Fruit fly (Drosophila melanogaster) whole organism, prepupa: Measurements from ENCODE around the gene CG34253.

Experiments
- Blimp-1 ChIP-seq: fragments of 200-800 bp; sonication (Bioruptor generic); optimal IDR thresholded peaks from 3 replicates; lab custom pipeline; 2017; ENCODE audit warnings: missing biosample characterization, missing genetic modification characterization, mild to moderate bottlenecking, moderate library complexity, missing genetic modification reagents
- CG10631 ChIP-seq: fragments of 200-800 bp; sonication (Bioruptor generic); optimal IDR thresholded peaks from 2 replicates; lab custom pipeline; 2016; ENCODE audit warnings: missing biosample characterization, missing genetic modification characterization
- CG10669 ChIP-seq: fragments of 200-800 bp; sonication (Bioruptor generic); optimal IDR thresholded peaks from 3 replicates; lab custom pipeline; 2018; ENCODE audit warnings: missing biosample characterization, mild to moderate bottlenecking, missing genetic modification characterization, moderate library complexity
- CG11294 ChIP-seq: fragments of 200-800 bp; sonication (Bioruptor generic); IDR thresholded peaks from 2 replicates; pipeline ENCODE4 v1.3.6; 2022; ENCODE audit warnings: missing biosample characterization, missing genetic modification characterization
- CG11762 ChIP-seq: fragments of 200-800 bp; sonication (Bioruptor generic); optimal IDR thresholded peaks from 3 replicates; lab custom pipeline; 2016; ENCODE audit warnings: missing biosample characterization, missing genetic modification characterization; ENCODE audit not compliant: insufficient read depth
- CG11902 ChIP-seq: fragments of 200-800 bp; sonication (Bioruptor generic); optimal IDR thresholded peaks from 3 replicates; lab custom pipeline; 2016; ENCODE audit warnings: missing biosample characterization, missing genetic modification characterization
- CG15336 ChIP-seq: fragments of 200-800 bp; sonication (Bioruptor generic); IDR thresholded peaks from 2 replicates; pipeline ENCODE4 v1.3.6; 2022; ENCODE audit warnings: missing biosample characterization, missing genetic modification characterization
- CG1621 ChIP-seq: fragments of 200-800 bp; sonication (Bioruptor generic); optimal IDR thresholded peaks from 3 replicates; lab custom pipeline; 2018; ENCODE audit warnings: missing biosample characterization, mild to moderate bottlenecking, missing genetic modification characterization
- CG16779 ChIP-seq: fragments of 200-800 bp; sonication (Bioruptor generic); optimal IDR thresholded peaks from 3 replicates; lab custom pipeline; 2017; ENCODE audit warnings: missing biosample characterization, mild to moderate bottlenecking, missing genetic modification characterization
- CG3032 ChIP-seq: fragments of 200-800 bp; optimal IDR thresholded peaks from 2 replicates; lab custom pipeline; 2019; ENCODE audit warnings: missing biosample characterization, mild to moderate bottlenecking, missing genetic modification characterization, moderate library complexity
- CG31627 ChIP-seq: fragments of 200-800 bp; sonication (Bioruptor generic); optimal IDR thresholded peaks from 3 replicates; lab custom pipeline; 2016; ENCODE audit warnings: missing biosample characterization, missing genetic modification characterization
- CG3919 ChIP-seq: fragments of 200-800 bp; sonication (Bioruptor generic); optimal IDR thresholded peaks from 3 replicates; lab custom pipeline; 2016; ENCODE audit warnings: missing biosample characterization, missing genetic modification characterization
- CG4318 ChIP-seq: fragments of 200-800 bp; sonication (Bioruptor generic); optimal IDR thresholded peaks from 3 replicates; lab custom pipeline; 2017; ENCODE audit warnings: missing biosample characterization, mild to moderate bottlenecking, missing genetic modification characterization
- CG6163 ChIP-seq: fragments of 200-800 bp; sonication (Bioruptor generic); IDR thresholded peaks from 3 replicates; pipeline ENCODE4 v1.3.6; 2022; ENCODE audit warnings: missing biosample characterization, missing genetic modification characterization
- CG6276 ChIP-seq: fragments of 200-800 bp; sonication (Bioruptor generic); optimal IDR thresholded peaks from 2 replicates; lab custom pipeline; 2017; ENCODE audit warnings: missing biosample characterization, mild to moderate bottlenecking, missing genetic modification characterization
- CG6792 ChIP-seq: fragments of 200-800 bp; sonication (Bioruptor generic); optimal IDR thresholded peaks from 3 replicates; lab custom pipeline; 2016; ENCODE audit warnings: missing biosample characterization, missing genetic modification characterization
- CG6808 ChIP-seq: fragments of 200-800 bp; sonication (Bioruptor generic); optimal IDR thresholded peaks from 3 replicates; lab custom pipeline; 2017; ENCODE audit warnings: missing biosample characterization, missing genetic modification characterization, mild to moderate bottlenecking, moderate library complexity, missing genetic modification reagents
- CG6854 ChIP-seq: fragments of 200-800 bp; sonication (Bioruptor generic); optimal IDR thresholded peaks from 2 replicates; lab custom pipeline; 2017; ENCODE audit warnings: missing biosample characterization, mild to moderate bottlenecking, missing genetic modification characterization
- CG7368 ChIP-seq: fragments of 200-800 bp; sonication (Bioruptor generic); optimal IDR thresholded peaks from 3 replicates; lab custom pipeline; 2016; ENCODE audit warnings: missing biosample characterization, missing genetic modification characterization
- CG8319 ChIP-seq: fragments of 200-800 bp; sonication (Bioruptor generic); optimal IDR thresholded peaks from 3 replicates; lab custom pipeline; 2016; ENCODE audit warnings: missing biosample characterization, missing genetic modification characterization
- CG9139 ChIP-seq: fragments of 200-800 bp; sonication (Bioruptor generic); optimal IDR thresholded peaks from 3 replicates; lab custom pipeline; 2017; ENCODE audit warnings: missing biosample characterization, mild to moderate bottlenecking, missing genetic modification characterization
- Eip75B ChIP-seq: fragments of 200-800 bp; sonication (Bioruptor generic); optimal IDR thresholded peaks from 3 replicates; lab custom pipeline; 2016; ENCODE audit warnings: missing biosample characterization, missing genetic modification characterization
- Eip78C ChIP-seq: fragments of 200-800 bp; sonication (Bioruptor generic); peaks from one replicate; lab custom pipeline; 2016; ENCODE audit warnings: missing biosample characterization, missing genetic modification characterization
- Eip93F ChIP-seq: fragments of 200-800 bp; sonication (Bioruptor generic); optimal IDR thresholded peaks from 2 replicates; lab custom pipeline; 2016; ENCODE audit warnings: missing biosample characterization, mild to moderate bottlenecking, missing genetic modification characterization
- Ets21C ChIP-seq: fragments of 200-800 bp; sonication (Bioruptor generic); optimal IDR thresholded peaks from 3 replicates; lab custom pipeline; 2016; ENCODE audit warnings: missing biosample characterization, missing genetic modification characterization
- Ets96B ChIP-seq: fragments of 200-800 bp; optimal IDR thresholded peaks from 2 replicates; lab custom pipeline; 2019; ENCODE audit warnings: missing biosample characterization, mild to moderate bottlenecking, missing genetic modification characterization, moderate library complexity
- Gug ChIP-seq: fragments of 200-800 bp; sonication (Bioruptor generic); IDR thresholded peaks from 2 replicates; pipeline ENCODE4 v1.3.6; 2022; ENCODE audit warnings: missing biosample characterization, missing genetic modification characterization
- Hr38 ChIP-seq: sonication (Bioruptor generic); optimal IDR thresholded peaks from 2 replicates; lab custom pipeline; 2016; ENCODE audit warnings: missing biosample characterization, missing genetic modification characterization
- Hr39 ChIP-seq: fragments of 200-800 bp; sonication (Bioruptor generic); optimal IDR thresholded peaks from 2 replicates; lab custom pipeline; 2016; ENCODE audit warnings: missing biosample characterization, missing genetic modification characterization
- Hr4 ChIP-seq: fragments of 200-800 bp; sonication (Bioruptor generic); optimal IDR thresholded peaks from 3 replicates; lab custom pipeline; 2016; ENCODE audit warnings: missing biosample characterization, missing genetic modification characterization
- Lpt ChIP-seq: fragments of 200-800 bp; sonication (Bioruptor generic); optimal IDR thresholded peaks from 3 replicates; lab custom pipeline; 2016; ENCODE audit warnings: missing biosample characterization, missing genetic modification characterization
- Met ChIP-seq: fragments of 200-800 bp; sonication (Bioruptor generic); optimal IDR thresholded peaks from 3 replicates; lab custom pipeline; 2016; ENCODE audit warnings: missing biosample characterization, missing genetic modification characterization
- Smox ChIP-seq: fragments of 200-800 bp; sonication (Bioruptor generic); optimal IDR thresholded peaks from 3 replicates; lab custom pipeline; 2016; ENCODE audit warnings: missing biosample characterization, missing genetic modification characterization
- Sox102F ChIP-seq: fragments of 200-800 bp; sonication (Bioruptor generic); optimal IDR thresholded peaks from 2 replicates; lab custom pipeline; 2016; ENCODE audit warnings: missing biosample characterization, mild to moderate bottlenecking, missing genetic modification characterization
- Sox14 ChIP-seq: fragments of 200-800 bp; sonication (Bioruptor generic); optimal IDR thresholded peaks from 3 replicates; lab custom pipeline; 2016; ENCODE audit warnings: missing biosample characterization, missing genetic modification characterization
- achi ChIP-seq: fragments of 200-800 bp; sonication (Bioruptor generic); optimal IDR thresholded peaks from 3 replicates; lab custom pipeline; 2016; ENCODE audit warnings: missing biosample characterization, missing genetic modification characterization
- acj6 ChIP-seq: fragments of 200-800 bp; sonication (Bioruptor generic); optimal IDR thresholded peaks from 3 replicates; lab custom pipeline; 2016; ENCODE audit warnings: missing biosample characterization, missing genetic modification characterization
- dac ChIP-seq: fragments of 200-800 bp; sonication (Bioruptor generic); optimal IDR thresholded peaks from 2 replicates; lab custom pipeline; 2017; ENCODE audit warnings: missing biosample characterization, mild to moderate bottlenecking, missing genetic modification characterization
- dsx ChIP-seq: fragments of 200-800 bp; optimal IDR thresholded peaks from 3 replicates; lab custom pipeline; 2019; ENCODE audit warnings: missing biosample characterization, mild to moderate bottlenecking, missing genetic modification characterization, moderate library complexity; ENCODE audit not compliant: poor library complexity, severe bottlenecking
- eg ChIP-seq: fragments of 200-800 bp; sonication (Bioruptor generic); IDR thresholded peaks from 3 replicates; pipeline ENCODE4 v1.3.6; 2022; ENCODE audit warnings: missing biosample characterization, missing genetic modification characterization
- esn ChIP-seq: fragments of 200-800 bp; sonication (Bioruptor generic); optimal IDR thresholded peaks from 2 replicates; lab custom pipeline; 2016; ENCODE audit warnings: missing biosample characterization, mild to moderate bottlenecking, missing genetic modification characterization, moderate library complexity
- fd59A ChIP-seq: fragments of 200-800 bp; sonication (Bioruptor generic); optimal IDR thresholded peaks from 2 replicates; lab custom pipeline; 2017; ENCODE audit warnings: missing biosample characterization, mild to moderate bottlenecking, missing genetic modification characterization, missing genetic modification reagents
- fd85E ChIP-seq: fragments of 200-800 bp; sonication (Bioruptor generic); optimal IDR thresholded peaks from 3 replicates; lab custom pipeline; 2016; ENCODE audit warnings: missing biosample characterization, missing genetic modification characterization
- fkh ChIP-seq: fragments of 200-800 bp; sonication (Bioruptor generic); optimal IDR thresholded peaks from 3 replicates; lab custom pipeline; 2017; ENCODE audit warnings: missing biosample characterization, mild to moderate bottlenecking, missing genetic modification characterization, moderate library complexity
- net ChIP-seq: fragments of 200-800 bp; sonication (Bioruptor generic); optimal IDR thresholded peaks from 3 replicates; lab custom pipeline; 2016; ENCODE audit warnings: missing biosample characterization, missing genetic modification characterization
- pdm3 ChIP-seq: fragments of 200-800 bp; sonication (Bioruptor generic); optimal IDR thresholded peaks from 3 replicates; lab custom pipeline; 2016; ENCODE audit warnings: missing biosample characterization, missing genetic modification characterization
- spab ChIP-seq: fragments of 200-800 bp; sonication (Bioruptor generic); optimal IDR thresholded peaks from 2 replicates; lab custom pipeline; 2017; ENCODE audit warnings: missing biosample characterization, mild to moderate bottlenecking, missing genetic modification characterization, missing genetic modification reagents
- ss ChIP-seq, 2 experiments: fragments of 200-800 bp; sonication (Bioruptor generic); optimal IDR thresholded peaks; 2 replicates in 1 of 2; 3 replicates in 1 of 2; lab custom pipeline; 2017 to 2018; ENCODE audit warnings: mild to moderate bottlenecking in 2 of 2, missing biosample characterization in 2 of 2, missing genetic modification characterization in 2 of 2, moderate library complexity in 1 of 2
- topi ChIP-seq: fragments of 200-800 bp; sonication (Bioruptor generic); optimal IDR thresholded peaks from 3 replicates; lab custom pipeline; 2016; ENCODE audit warnings: missing biosample characterization, missing genetic modification characterization
- vri ChIP-seq: fragments of 200-800 bp; sonication (Bioruptor generic); optimal IDR thresholded peaks from 3 replicates; lab custom pipeline; 2016; ENCODE audit warnings: missing biosample characterization, mild to moderate bottlenecking, missing genetic modification characterization

Gene CG34253

DNA sequence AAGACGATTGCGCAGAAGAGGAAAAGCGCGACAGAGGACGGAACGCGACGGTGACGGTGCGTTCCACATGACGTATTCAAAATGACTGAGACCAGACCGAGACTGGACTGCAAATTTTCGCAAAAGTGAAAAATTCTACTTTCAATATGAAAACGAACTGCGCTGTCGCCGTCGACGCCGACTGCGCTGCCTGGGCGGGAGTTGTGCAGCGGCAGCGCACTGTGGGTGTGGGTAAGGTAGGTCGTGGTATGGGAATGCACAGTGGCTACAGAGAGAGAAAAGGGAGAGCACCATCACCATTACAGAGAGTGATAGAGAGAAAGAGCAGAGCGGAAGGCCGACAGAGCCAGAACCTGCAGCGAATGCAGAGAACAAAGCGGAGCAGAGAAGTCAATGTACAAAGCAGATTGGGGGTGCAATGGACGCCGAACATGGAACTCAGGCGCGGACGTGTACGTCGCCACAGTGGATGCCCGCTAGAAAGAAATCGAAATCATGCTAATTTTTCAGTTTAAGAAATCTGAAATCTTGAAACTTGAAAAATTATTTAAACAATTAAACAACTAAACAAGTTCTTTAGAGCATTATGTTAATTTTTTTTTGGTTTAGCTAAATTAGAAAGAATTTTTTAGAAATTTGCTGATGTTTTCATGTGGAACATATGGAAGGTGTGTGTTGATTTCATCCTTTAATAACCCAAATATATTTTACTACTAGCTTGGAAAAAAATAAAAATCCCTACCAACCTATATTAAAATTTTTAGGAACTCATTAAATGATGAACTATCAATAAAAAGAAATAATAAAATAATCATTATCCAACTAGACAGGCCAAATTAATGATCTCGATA, 22.3 kb downstream of the CG34253 start, which contains the start of gene Eip75B:
Gene Eip75B, minus strand, starts transcription at position 65 of the 851 bp plus-strand sequence.
- peak; percentile 66; the same call in 2 of the 3 replicates for TF ChIP-seq CG6163 (GFP tag; lab: Robert Waterston, UW)
- TF ChIP-seq Lpt (GFP tag; lab: Kevin White, UChicago): peak; percentile 44
- TF ChIP-seq fd59A (GFP tag; lab: Kevin White, UChicago): peak; percentile 55
- TF ChIP-seq Eip75B: peak; percentile 55
- no peak for TF ChIP-seq dac (GFP tag; lab: Kevin White, UChicago)
- TF ChIP-seq net (GFP tag; lab: Kevin White, UChicago): peak; percentile 63
- peak; percentile 65 for TF ChIP-seq CG6808 (GFP tag; lab: Kevin White, UChicago)
- TF ChIP-seq Hr39 (GFP tag; lab: Kevin White, UChicago): peak; percentile 62
- peak; percentile 69 for TF ChIP-seq pdm3 (GFP tag; lab: Kevin White, UChicago)
- peak; percentile 4 to 33 for TF ChIP-seq ss (GFP tag; optimal IDR thresholded peaks at IDR 0.05; lab: Kevin White, UChicago)
- peak; percentile 90 for TF ChIP-seq Eip78C (GFP tag; lab: Kevin White, UChicago)
- no peak; the same call in 2 of the 3 replicates for TF ChIP-seq eg
- TF ChIP-seq dsx (GFP tag; lab: Kevin White, UChicago): peak; percentile 18
- TF ChIP-seq CG6854 (GFP tag; lab: Kevin White, UChicago): no peak
- TF ChIP-seq CG8319: peak; percentile 50
- TF ChIP-seq CG10669 (GFP tag; lab: Kevin White, UChicago): peak; percentile 58
- no peak for TF ChIP-seq CG11294 (GFP tag; lab: Robert Waterston, UW)
- no peak for TF ChIP-seq Eip93F
- TF ChIP-seq acj6 (GFP tag; lab: Kevin White, UChicago): peak; percentile 74
- no peak for TF ChIP-seq fkh
- peak; percentile 66 for TF ChIP-seq Smox
- peak; percentile 67 for TF ChIP-seq Met
- TF ChIP-seq esn (GFP tag; lab: Kevin White, UChicago): peak; percentile 82
- peak; percentile 70 for TF ChIP-seq topi (GFP tag; lab: Kevin White, UChicago)
- TF ChIP-seq Hr38 (GFP tag; lab: Kevin White, UChicago): no peak
- peak; percentile 48; the same call in 1 of the 2 replicates for TF ChIP-seq CG15336 (GFP tag; lab: Robert Waterston, UW)
- peak; percentile 68 for TF ChIP-seq Hr4 (GFP tag; lab: Kevin White, UChicago)
- peak; percentile 16 for TF ChIP-seq CG11762 (GFP tag; lab: Kevin White, UChicago)
- TF ChIP-seq vri (GFP tag; lab: Kevin White, UChicago): peak; percentile 0
- TF ChIP-seq CG1621: no peak
- TF ChIP-seq Ets21C (GFP tag; lab: Kevin White, UChicago): peak; percentile 43
- peak; percentile 70 for TF ChIP-seq CG3032 (tag; lab: Kevin White, UChicago)
- TF ChIP-seq CG10631: peak; percentile 67
- TF ChIP-seq CG4318 (GFP tag; lab: Kevin White, UChicago): peak; percentile 26
- peak; percentile 62 for TF ChIP-seq Ets96B (tag; lab: Kevin White, UChicago)
- peak; percentile 41 for TF ChIP-seq CG3919
- TF ChIP-seq CG31627 (GFP tag; lab: Kevin White, UChicago): peak; percentile 69
- no peak for TF ChIP-seq fd85E (GFP tag; lab: Kevin White, UChicago)
- TF ChIP-seq achi (GFP tag; lab: Kevin White, UChicago): peak; percentile 72
- peak; percentile 11; the same call in 1 of the 2 replicates for TF ChIP-seq Gug (GFP tag; lab: Robert Waterston, UW)
- peak; percentile 78 for TF ChIP-seq Sox14 (GFP tag; lab: Kevin White, UChicago)
- peak; percentile 4 for TF ChIP-seq CG16779 (tag; lab: Kevin White, UChicago)
- peak; percentile 67 for TF ChIP-seq spab (GFP tag; lab: Kevin White, UChicago)
- no peak for TF ChIP-seq CG7368 (GFP tag; lab: Kevin White, UChicago)
- no peak for TF ChIP-seq Blimp-1 (GFP tag; lab: Kevin White, UChicago)
- TF ChIP-seq Sox102F (GFP tag; lab: Kevin White, UChicago): peak; percentile 55
- TF ChIP-seq CG9139 (GFP tag; lab: Kevin White, UChicago): no peak
- TF ChIP-seq CG6276 (GFP tag; lab: Kevin White, UChicago): peak; percentile 18
- peak; percentile 25 for TF ChIP-seq CG11902 (GFP tag; lab: Kevin White, UChicago)
- peak; percentile 64 for TF ChIP-seq CG6792
